Worm (Caenorhabditis elegans) whole organism, late embryonic: ENCODE data around the gene F17E9.5.

Experiments
- C38D4.7 ChIP-seq: fragments of 200-800 bp; sonication (Bioruptor generic); optimal IDR thresholded peaks from 2 replicates; lab custom pipeline; 2018; ENCODE audit warnings: mild to moderate bottlenecking, missing genetic modification characterization, moderate library complexity, missing compliant biosample characterization
- F13H6.1 ChIP-seq: sonication (generic microtip); optimal IDR thresholded peaks from 2 replicates; lab custom pipeline; 2016; ENCODE audit warnings: missing genetic modification characterization, missing compliant biosample characterization
- K02D7.2 ChIP-seq: sonication (generic microtip); optimal IDR thresholded peaks from 2 replicates; lab custom pipeline; 2017; ENCODE audit warnings: mild to moderate bottlenecking, missing genetic modification characterization, missing compliant biosample characterization
- Y22D7AL.16 ChIP-seq: sonication (generic microtip); optimal IDR thresholded peaks from 2 replicates; lab custom pipeline; 2016; ENCODE audit warnings: missing genetic modification characterization, missing compliant biosample characterization
- ahr-1 ChIP-seq: sonication (generic microtip); optimal IDR thresholded peaks from 2 replicates; lab custom pipeline; 2016; ENCODE audit warnings: missing genetic modification characterization, missing compliant biosample characterization
- ama-1 ChIP-seq: fragments of 150-350 bp; optimal IDR thresholded peaks from 2 replicates; lab custom pipeline; 2014
- ceh-18 ChIP-seq: sonication (generic microtip); optimal IDR thresholded peaks from 2 replicates; lab custom pipeline; 2016; ENCODE audit warnings: missing genetic modification characterization, missing compliant biosample characterization
- ceh-19 ChIP-seq: fragments of 200-800 bp; sonication (Bioruptor generic); optimal IDR thresholded peaks from 2 replicates; lab custom pipeline; 2018; ENCODE audit warnings: mild to moderate bottlenecking, missing genetic modification characterization, missing compliant biosample characterization
- ceh-2 ChIP-seq: sonication (generic microtip); optimal IDR thresholded peaks from 2 replicates; lab custom pipeline; 2016; ENCODE audit warnings: missing genotype, missing genetic modification characterization, missing compliant biosample characterization
- ceh-22 ChIP-seq: sonication (generic microtip); optimal IDR thresholded peaks from 2 replicates; lab custom pipeline; 2017; ENCODE audit warnings: missing biosample characterization, missing genetic modification characterization
- ceh-24 ChIP-seq: sonication (generic microtip); optimal IDR thresholded peaks from 2 replicates; lab custom pipeline; 2016; ENCODE audit warnings: mild to moderate bottlenecking, missing genetic modification characterization, missing compliant biosample characterization
- ceh-45 ChIP-seq: fragments of 200-800 bp; sonication (Bioruptor generic); IDR thresholded peaks from 2 replicates; pipeline ENCODE4 v1.3.6; 2022; ENCODE audit warnings: missing genetic modification reagents, missing genetic modification characterization, missing compliant biosample characterization
- ceh-48 ChIP-seq: sonication (generic microtip); optimal IDR thresholded peaks from 2 replicates; lab custom pipeline; 2016; ENCODE audit warnings: missing genetic modification characterization, inconsistent platforms, missing compliant biosample characterization
- ceh-9 ChIP-seq: sonication (generic microtip); optimal IDR thresholded peaks from 2 replicates; lab custom pipeline; 2016; ENCODE audit warnings: mild to moderate bottlenecking, missing genetic modification characterization, inconsistent platforms, missing compliant biosample characterization
- dmd-4 ChIP-seq: sonication (generic microtip); optimal IDR thresholded peaks from 2 replicates; lab custom pipeline; 2016; ENCODE audit warnings: borderline replicate concordance, missing genetic modification characterization, missing compliant biosample characterization
- dve-1 ChIP-seq: sonication (generic microtip); optimal IDR thresholded peaks from 2 replicates; lab custom pipeline; 2017; ENCODE audit warnings: antibody characterized with exemption, mild to moderate bottlenecking, missing genetic modification characterization, missing compliant biosample characterization
- elt-2 ChIP-seq: sonication (generic microtip); optimal IDR thresholded peaks from 2 replicates; lab custom pipeline; 2016; ENCODE audit warnings: missing genetic modification reagents, missing genetic modification characterization, missing compliant biosample characterization
- eyg-1 ChIP-seq: sonication (generic microtip); optimal IDR thresholded peaks from 2 replicates; lab custom pipeline; 2016; ENCODE audit warnings: missing genotype, missing genetic modification characterization, missing compliant biosample characterization
- fax-1 ChIP-seq: sonication (generic microtip); optimal IDR thresholded peaks from 2 replicates; lab custom pipeline; 2016; ENCODE audit warnings: missing genotype, missing genetic modification characterization, missing compliant biosample characterization
- gmeb-2 ChIP-seq: sonication (generic microtip); optimal IDR thresholded peaks from 2 replicates; lab custom pipeline; 2016; ENCODE audit warnings: missing genetic modification characterization, inconsistent platforms, missing compliant biosample characterization
- hlh-30 ChIP-seq: sonication (generic microtip); optimal IDR thresholded peaks from 2 replicates; lab custom pipeline; 2017; ENCODE audit warnings: antibody characterized with exemption, missing genetic modification characterization, missing compliant biosample characterization; ENCODE audit not compliant: insufficient read depth
- hlh-6 ChIP-seq: sonication (generic microtip); optimal IDR thresholded peaks from 2 replicates; lab custom pipeline; 2016; ENCODE audit warnings: missing genotype, missing genetic modification characterization, missing compliant biosample characterization
- hlh-8 ChIP-seq: sonication (generic microtip); optimal IDR thresholded peaks from 2 replicates; lab custom pipeline; 2016; ENCODE audit warnings: missing genotype, missing genetic modification characterization, missing compliant biosample characterization
- lin-11 ChIP-seq: fragments of 200-800 bp; sonication (Bioruptor generic); optimal IDR thresholded peaks from 2 replicates; lab custom pipeline; 2018; ENCODE audit warnings: mild to moderate bottlenecking, missing genetic modification characterization, missing compliant biosample characterization
- madf-2 ChIP-seq: sonication (generic microtip); optimal IDR thresholded peaks from 2 replicates; lab custom pipeline; 2017; ENCODE audit warnings: missing genetic modification characterization, missing compliant biosample characterization
- nfya-1 ChIP-seq: sonication (generic microtip); optimal IDR thresholded peaks from 2 replicates; lab custom pipeline; 2017; ENCODE audit warnings: missing genetic modification characterization, mild to moderate bottlenecking, missing compliant biosample characterization, antibody characterized with exemption, moderate library complexity
- npax-4 ChIP-seq: sonication (generic microtip); optimal IDR thresholded peaks from 2 replicates; lab custom pipeline; 2016; ENCODE audit warnings: missing genetic modification characterization, missing compliant biosample characterization
- pat-9 ChIP-seq: fragments of 200-800 bp; sonication (Bioruptor generic); optimal IDR thresholded peaks from 2 replicates; lab custom pipeline; 2018; ENCODE audit warnings: mild to moderate bottlenecking, missing genetic modification characterization, moderate library complexity, missing compliant biosample characterization
- pax-1 ChIP-seq: fragments of 150-350 bp; optimal IDR thresholded peaks from 2 replicates; lab custom pipeline; 2014; ENCODE audit warnings: missing biosample characterization, missing genetic modification characterization
- pha-2 ChIP-seq: sonication (generic microtip); optimal IDR thresholded peaks from 2 replicates; lab custom pipeline; 2017; ENCODE audit warnings: mild to moderate bottlenecking, missing genetic modification characterization, missing compliant biosample characterization
- pqm-1 ChIP-seq: sonication (generic microtip); optimal IDR thresholded peaks from 2 replicates; lab custom pipeline; 2016; ENCODE audit warnings: missing genetic modification characterization, missing compliant biosample characterization
- ref-2 ChIP-seq: sonication (generic microtip); optimal IDR thresholded peaks from 2 replicates; lab custom pipeline; 2016; ENCODE audit warnings: missing genetic modification characterization, missing compliant biosample characterization
- sdc-2 ChIP-seq: sonication (generic microtip); optimal IDR thresholded peaks from 2 replicates; lab custom pipeline; 2016; ENCODE audit warnings: missing genotype, missing genetic modification characterization, missing compliant biosample characterization
- sox-2 ChIP-seq: fragments of 200-800 bp; sonication (Bioruptor generic); IDR thresholded peaks from 2 replicates; pipeline ENCODE4 v1.3.6; 2022; ENCODE audit warnings: missing genetic modification reagents, missing genetic modification characterization, missing compliant biosample characterization
- sox-4 ChIP-seq: sonication (generic microtip); optimal IDR thresholded peaks from 2 replicates; lab custom pipeline; 2017; ENCODE audit warnings: mild to moderate bottlenecking, missing genetic modification characterization, inconsistent platforms, missing compliant biosample characterization
- syd-9 ChIP-seq: sonication (generic microtip); optimal IDR thresholded peaks from 2 replicates; lab custom pipeline; 2016; ENCODE audit warnings: mild to moderate bottlenecking, missing genetic modification characterization, moderate library complexity, missing compliant biosample characterization
- tbx-2 ChIP-seq: sonication (generic microtip); optimal IDR thresholded peaks from 2 replicates; lab custom pipeline; 2016; ENCODE audit warnings: missing genetic modification characterization, missing compliant biosample characterization
- tbx-7 ChIP-seq: sonication (generic microtip); optimal IDR thresholded peaks from 2 replicates; lab custom pipeline; 2016; ENCODE audit warnings: missing genotype, missing genetic modification characterization, missing compliant biosample characterization
- unc-42 ChIP-seq: sonication (generic microtip); optimal IDR thresholded peaks from 2 replicates; lab custom pipeline; 2016; ENCODE audit warnings: missing genotype, missing genetic modification characterization, missing compliant biosample characterization
- zip-5 ChIP-seq: sonication (generic microtip); optimal IDR thresholded peaks from 2 replicates; lab custom pipeline; 2016; ENCODE audit warnings: missing genetic modification characterization, missing compliant biosample characterization
- ztf-16 ChIP-seq: sonication (generic microtip); optimal IDR thresholded peaks from 2 replicates; lab custom pipeline; 2017; ENCODE audit warnings: missing genetic modification characterization, missing compliant biosample characterization

Gene F17E9.5

ce11 chrIV:8360817-8361216 is 15.2 kb downstream of the F17E9.5 start, which contains the start of gene sqv-1 (continued):
- TF ChIP-seq gmeb-2 (tag; lab: Kevin White, UChicago), result no peak
- TF ChIP-seq, all 69 proteins: peak for 0

ce11 chrIV:8363163-8363562 is 17.5 kb downstream of the F17E9.5 start, which contains the start of gene D2096.12:
Gene D2096.12 (plus strand): TSS chrIV:8363463.
- TF ChIP-seq C38D4.7 (GFP tag; lab: Kevin White, UChicago) (no peak), unc-42 (tag; lab: Kevin White, UChicago) (no peak), ceh-18 (tag; lab: Kevin White, UChicago) (no peak), K02D7.2 (no peak), pqm-1 (no peak), dmd-4 (tag; lab: Kevin White, UChicago) (no peak), nfya-1 (tag; lab: Kevin White, UChicago) (no peak)

ce11 chrIV:8366295-8366694 is 20.7 kb downstream of the F17E9.5 start, which contains the start of gene aagr-1:
Gene aagr-1 (plus strand): TSS chrIV:8366521.
- TF ChIP-seq elt-2 (tag; lab: Kevin White, UChicago) (no peak), eyg-1 (tag; lab: Kevin White, UChicago) (no peak), tbx-7 (tag; lab: Kevin White, UChicago) (no peak), pax-1 (tag; lab: Kevin White, UChicago) (no peak), ceh-45 (GFP tag; lab: Robert Waterston, UW) (no peak), ceh-48 (tag; lab: Kevin White, UChicago) (no peak), pat-9 (tag; lab: Kevin White, UChicago) (no peak), ama-1 (lab: Kevin White, UChicago) (no peak), tbx-2 (tag; lab: Kevin White, UChicago) (no peak)

ce11 chrIV:8367887-8368286 is 22.3 kb downstream of the F17E9.5 start:
- TF ChIP-seq sdc-2 (tag; lab: Kevin White, UChicago) (no peak), tbx-7 (tag; lab: Kevin White, UChicago) (no peak), ref-2 (tag; lab: Kevin White, UChicago) (no peak), ztf-16 (tag; lab: Kevin White, UChicago) (no peak), ceh-24 (tag; lab: Kevin White, UChicago) (no peak), fax-1 (no peak), madf-2 (tag; lab: Kevin White, UChicago) (no peak), K02D7.2 (no peak), F13H6.1 (tag; lab: Kevin White, UChicago) (no peak), zip-5 (no peak), syd-9 (tag; lab: Kevin White, UChicago) (no peak), ceh-18 (tag; lab: Kevin White, UChicago) (no peak), npax-4 (tag; lab: Kevin White, UChicago) (no peak), sox-2 (GFP tag; lab: Robert Waterston, UW) (no peak), hlh-30 (tag; lab: Kevin White, UChicago) (no peak), ama-1 (lab: Kevin White, UChicago) (no peak), dve-1 (tag; lab: Kevin White, UChicago) (no peak), ceh-22 (tag; lab: Kevin White, UChicago) (no peak)

DNA sequence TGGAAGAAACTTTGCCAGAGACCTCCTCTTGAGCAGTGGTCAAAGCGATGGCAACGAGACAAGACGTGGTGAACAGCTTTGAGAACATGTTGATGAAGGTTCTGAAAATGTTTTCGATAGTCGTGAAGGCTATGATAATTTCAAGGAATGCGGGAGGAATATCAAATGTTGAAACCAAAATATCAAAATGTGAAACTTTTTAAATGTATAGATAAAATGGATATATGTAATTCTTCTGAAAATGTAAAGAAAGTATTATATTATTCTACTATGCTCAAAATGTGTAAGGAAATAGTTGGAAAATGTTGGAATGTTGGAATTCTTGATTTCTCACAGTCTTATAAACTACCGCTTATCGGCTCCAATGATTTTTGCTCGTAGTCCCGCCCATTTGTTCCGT is 23.5 kb downstream of the F17E9.5 start, which contains the start of gene D2096.6:
D2096.6 (minus strand) TSS at position 101 of the 400 bp plus-strand sequence.
- TF ChIP-seq lin-11 (tag; lab: Kevin White, UChicago) (no peak), hlh-6 (no peak), ceh-22 (tag; lab: Kevin White, UChicago) (no peak), madf-2 (tag; lab: Kevin White, UChicago) (no peak), hlh-8 (tag; lab: Kevin White, UChicago) (no peak), Y22D7AL.16 (tag; lab: Kevin White, UChicago) (no peak), ceh-19 (no peak), sox-4 (tag; lab: Kevin White, UChicago) (no peak), pha-2 (tag; lab: Kevin White, UChicago) (no peak), sox-2 (GFP tag; lab: Robert Waterston, UW) (no peak), ceh-9 (no peak), ceh-2 (no peak), ahr-1 (tag; lab: Kevin White, UChicago) (no peak), ztf-16 (tag; lab: Kevin White, UChicago) (no peak), C38D4.7 (GFP tag; lab: Kevin White, UChicago) (no peak)
